In the genomic region with DNA sequence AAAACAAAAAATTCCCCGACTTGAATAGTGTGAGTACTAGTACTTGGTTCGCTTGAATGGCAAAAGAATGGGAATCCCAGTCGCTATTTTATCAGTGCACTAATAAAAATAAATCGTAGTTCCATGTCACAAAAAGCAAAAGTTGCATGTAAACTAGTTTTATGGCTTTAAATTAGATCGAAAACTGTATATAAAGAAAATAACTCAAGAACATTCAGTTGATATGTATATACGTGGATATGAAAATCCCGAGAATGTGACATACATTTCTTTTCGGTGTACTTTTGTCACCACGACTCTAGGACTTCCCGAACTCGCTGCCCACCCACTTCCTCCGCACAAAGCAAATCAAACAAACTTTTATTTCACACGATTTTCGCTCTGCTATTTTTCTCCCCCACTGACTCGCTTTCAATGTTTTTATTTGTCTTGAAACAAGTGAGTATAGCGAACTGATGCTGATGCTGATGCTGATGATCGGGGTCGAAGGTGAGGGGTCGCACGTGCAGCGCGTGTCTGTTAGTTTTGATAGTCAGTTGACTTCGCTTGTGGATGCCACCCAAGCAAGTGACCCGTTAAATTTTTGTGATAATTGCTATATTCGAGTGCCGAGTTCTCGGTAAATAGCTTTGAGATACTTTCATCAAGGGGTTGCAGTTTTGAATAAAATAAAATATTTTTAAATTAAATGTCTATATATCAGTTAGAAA, we compare ENCODE assay signal across 2 fruit fly cellular contexts.
TF ChIP-seq lines count a peak whose summit lies in the region.

No protein-coding gene starts in this region.

- TF ChIP-seq CTCF in whole organism, embryonic (GFP tag; optimal IDR thresholded peaks at IDR 0.05; lab: Kevin White, UChicago) = no peak

TF ChIP-seq in whole organism, embryonic, 481 proteins besides CTCF, POLR2A, EP300 and RAD21 (continues in another document):
- TF ChIP-seq sc (optimal IDR thresholded peaks at IDR 0.05; lab: Kevin White, UChicago) = no peak
- TF ChIP-seq sc (GFP tag; optimal IDR thresholded peaks at IDR 0.05; lab: Kevin White, UChicago) = peak; percentile 23
- peak; percentile 10 for TF ChIP-seq CG7556 (GFP tag; optimal IDR thresholded peaks at IDR 0.05; lab: Kevin White, UChicago)
- TF ChIP-seq ranshi (GFP tag; IDR thresholded peaks at IDR 0.05; lab: Robert Waterston, UW) = peak; percentile 15; the same call in 1 of the 2 replicates
- no peak for TF ChIP-seq zen (tag; optimal IDR thresholded peaks at IDR 0.05; lab: Kevin White, UChicago)
- TF ChIP-seq CG12391 (tag; optimal IDR thresholded peaks at IDR 0.05; lab: Kevin White, UChicago) = peak; percentile 22
- 0 out of 3 replicates have a peak, but pooled peaks have one; percentile 12 for TF ChIP-seq otp (GFP tag; IDR thresholded peaks at IDR 0.05; lab: Robert Waterston, UW)
- TF ChIP-seq tio (GFP tag; optimal IDR thresholded peaks at IDR 0.05; lab: Kevin White, UChicago) = peak; percentile 4
- no peak for TF ChIP-seq CG8478 (optimal IDR thresholded peaks at IDR 0.05; lab: Kevin White, UChicago)
- TF ChIP-seq CG8388 (GFP tag; optimal IDR thresholded peaks at IDR 0.05; lab: Kevin White, UChicago) = peak; percentile 23
- no peak for TF ChIP-seq CG6254 (GFP tag; optimal IDR thresholded peaks at IDR 0.05; lab: Kevin White, UChicago)
- TF ChIP-seq Ets65A (GFP tag; lab: Kevin White, UChicago) = peak; percentile 73
- TF ChIP-seq CG15479 (GFP tag; optimal IDR thresholded peaks at IDR 0.05; lab: Kevin White, UChicago) = no peak
- no peak for TF ChIP-seq schlank (tag; optimal IDR thresholded peaks at IDR 0.05; lab: Kevin White, UChicago)
- TF ChIP-seq CG6689 (GFP tag; IDR thresholded peaks at IDR 0.05; lab: Robert Waterston, UW) = 0 out of 2 replicates have a peak, but pooled peaks have one; percentile 7
- no peak for TF ChIP-seq nerfin-2 (GFP tag; IDR thresholded peaks at IDR 0.05; lab: Robert Waterston, UW; ENCODE audit: partially characterized antibody)
- TF ChIP-seq CG30403 (GFP tag; optimal IDR thresholded peaks at IDR 0.05; lab: Kevin White, UChicago) = peak; percentile 6
- peak; percentile 59; the same call in 2 of the 3 replicates for TF ChIP-seq row (GFP tag; IDR thresholded peaks at IDR 0.05; lab: Robert Waterston, UW)
- no peak for TF ChIP-seq CG9609 (GFP tag; optimal IDR thresholded peaks at IDR 0.05; lab: Kevin White, UChicago)
- peak; percentile 28 for TF ChIP-seq fd96Cb (tag; optimal IDR thresholded peaks at IDR 0.05; lab: Kevin White, UChicago)
- TF ChIP-seq peb (GFP tag; IDR thresholded peaks at IDR 0.05; lab: Robert Waterston, UW) = no peak
- TF ChIP-seq wor (GFP tag; IDR thresholded peaks at IDR 0.05; lab: Robert Waterston, UW) = peak; percentile 20; the same call in 1 of the 2 replicates
- peak in 1 of 2 experiments; percentile 33 for TF ChIP-seq chif (GFP tag; optimal IDR thresholded peaks at IDR 0.05; lab: Kevin White, UChicago)
- peak; percentile 9 for TF ChIP-seq Hr3 (GFP tag; optimal IDR thresholded peaks at IDR 0.05; lab: Kevin White, UChicago)
- peak; percentile 30 for TF ChIP-seq Oli (tag; optimal IDR thresholded peaks at IDR 0.05; lab: Kevin White, UChicago)
- no peak for TF ChIP-seq CG6654 (GFP tag; optimal IDR thresholded peaks at IDR 0.05; lab: Kevin White, UChicago)
- peak; percentile 5 for TF ChIP-seq gsb-n (tag; optimal IDR thresholded peaks at IDR 0.05; lab: Kevin White, UChicago)
- TF ChIP-seq cas (GFP tag; IDR thresholded peaks at IDR 0.05; lab: Robert Waterston, UW) = no peak
- 0 out of 2 replicates have a peak, but pooled peaks have one; percentile 29 for TF ChIP-seq sisA (GFP tag; IDR thresholded peaks at IDR 0.05; lab: Robert Waterston, UW)
- peak; percentile 35 for TF ChIP-seq CG2712 (tag; optimal IDR thresholded peaks at IDR 0.05; lab: Kevin White, UChicago)
- TF ChIP-seq pita (GFP tag; optimal IDR thresholded peaks at IDR 0.05; lab: Kevin White, UChicago) = no peak
- no peak for TF ChIP-seq CG4328 (GFP tag; optimal IDR thresholded peaks at IDR 0.05; lab: Kevin White, UChicago)
- TF ChIP-seq esg (GFP tag; conservative IDR thresholded peaks at IDR 0.05; lab: Robert Waterston, UW) = no peak
- TF ChIP-seq Ssrp (tag; optimal IDR thresholded peaks at IDR 0.05; lab: Kevin White, UChicago) = peak; percentile 21
- TF ChIP-seq Sox102F (GFP tag; optimal IDR thresholded peaks at IDR 0.05; lab: Kevin White, UChicago) = peak; percentile 38
- peak; percentile 90 for TF ChIP-seq Hey (tag; optimal IDR thresholded peaks at IDR 0.05; lab: Kevin White, UChicago)
- TF ChIP-seq CG15514 (GFP tag; optimal IDR thresholded peaks at IDR 0.05; lab: Kevin White, UChicago) = no peak
- TF ChIP-seq zfh1 (GFP tag; IDR thresholded peaks at IDR 0.05; lab: Robert Waterston, UW) = 0 out of 3 replicates have a peak, but pooled peaks have one; percentile 47
- peak; percentile 22; the same call in 1 of the 2 replicates for TF ChIP-seq Xrp1 (GFP tag; IDR thresholded peaks at IDR 0.05; lab: Robert Waterston, UW)
- TF ChIP-seq Sin3A (optimal IDR thresholded peaks at IDR 0.05; lab: Kevin White, UChicago) = no peak

TF ChIP-seq in whole organism, prepupa, 60 proteins besides CTCF, POLR2A, EP300 and RAD21:
- TF ChIP-seq svp (GFP tag; lab: Kevin White, UChicago) = peak; percentile 58
- no peak for TF ChIP-seq Eip78C (GFP tag; lab: Kevin White, UChicago)
TF ChIP-seq in whole organism, prepupa: peak in this region for 1.
